Worm (Caenorhabditis elegans) whole organism, mixed stage, embryonic: Measurements from ENCODE around the gene C26D10.4.

ENCODE experiments used
- blmp-1 ChIP-seq: fragments of 150-350 bp; optimal IDR thresholded peaks from 2 replicates; lab custom pipeline; 2014; ENCODE audit warnings: missing biosample characterization, missing genetic modification characterization
- mep-1 ChIP-seq: fragments of 150-350 bp; optimal IDR thresholded peaks from 2 replicates; lab custom pipeline; 2017; ENCODE audit warnings: missing biosample characterization, missing genetic modification reagents, missing genetic modification characterization, inconsistent platforms

DNA sequence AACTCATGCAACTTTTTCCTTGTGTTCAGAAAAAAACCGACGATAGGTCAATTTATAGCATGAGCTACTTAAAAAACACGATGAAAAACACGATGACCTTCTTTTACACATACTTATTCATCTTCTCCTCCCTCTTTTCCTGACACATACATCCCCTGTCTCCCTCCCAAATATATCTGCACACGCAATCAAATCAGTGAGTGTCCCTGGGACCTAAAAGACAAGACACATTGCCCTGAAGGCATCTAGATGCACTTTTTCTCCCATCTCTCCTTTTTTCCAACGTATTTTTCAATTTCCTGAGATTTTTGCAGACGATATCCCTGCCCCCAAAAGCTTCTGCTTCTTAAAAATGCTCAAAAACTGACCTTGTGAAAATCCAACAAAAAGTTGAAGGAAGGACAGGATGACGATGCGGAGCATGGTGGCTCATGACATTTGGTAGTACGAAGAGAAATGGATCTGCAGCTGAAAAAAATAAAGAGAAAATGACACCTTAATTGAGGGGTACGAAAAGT lies 24.7 kb downstream of the C26D10.4 start, which contains the start of gene C26D10.6:
- TF ChIP-seq mep-1 (no peak), blmp-1 (tag; lab: Kevin White, UChicago) (no peak)
